Worm (Caenorhabditis elegans) whole organism, mixed stage, embryonic: ENCODE measurements around the gene str-200.

Experiments used
- ces-1 ChIP-seq: fragments of 150-350 bp; optimal IDR thresholded peaks from 2 replicates; lab custom pipeline; 2014; ENCODE audit warnings: missing biosample characterization, missing genetic modification reagents, missing genetic modification characterization
- elt-1 ChIP-seq: sonication (generic microtip); optimal IDR thresholded peaks from 2 replicates; lab custom pipeline; 2017; ENCODE audit warnings: missing genetic modification characterization, mild to moderate bottlenecking, missing compliant biosample characterization, antibody characterized with exemption, moderate library complexity, borderline replicate concordance; ENCODE audit not compliant: insufficient read depth
- elt-3 ChIP-seq: fragments of 150-350 bp; optimal IDR thresholded peaks from 2 replicates; lab custom pipeline; 2014; ENCODE audit warnings: missing biosample characterization, missing genetic modification characterization
- lin-13 ChIP-seq: fragments of 150-350 bp; optimal IDR thresholded peaks from 2 replicates; lab custom pipeline; 2014; ENCODE audit warnings: missing biosample characterization, missing genetic modification characterization
- mep-1 ChIP-seq: fragments of 150-350 bp; optimal IDR thresholded peaks from 2 replicates; lab custom pipeline; 2017; ENCODE audit warnings: missing biosample characterization, missing genetic modification reagents, missing genetic modification characterization, inconsistent platforms
- pha-4 ChIP-seq: fragments of 150-350 bp; optimal IDR thresholded peaks from 2 replicates; lab custom pipeline; 2018; ENCODE audit warnings: missing biosample characterization, missing genetic modification reagents, missing genetic modification characterization
- sptf-1 ChIP-seq: sonication (generic microtip); optimal IDR thresholded peaks from 2 replicates; lab custom pipeline; 2017; ENCODE audit warnings: mild to moderate bottlenecking, missing genetic modification characterization, moderate library complexity, missing compliant biosample characterization
- unc-39 ChIP-seq: fragments of 150-350 bp; optimal IDR thresholded peaks from 2 replicates; lab custom pipeline; 2014; ENCODE audit warnings: missing biosample characterization, missing genetic modification characterization
- unc-62 ChIP-seq: fragments of 150-350 bp; optimal IDR thresholded peaks from 2 replicates; lab custom pipeline; 2014; ENCODE audit warnings: missing biosample characterization, missing genetic modification reagents, missing genetic modification characterization
- ztf-11 ChIP-seq: fragments of 150-350 bp; optimal IDR thresholded peaks from 2 replicates; lab custom pipeline; 2014; ENCODE audit warnings: missing biosample characterization, missing genetic modification characterization

DNA sequence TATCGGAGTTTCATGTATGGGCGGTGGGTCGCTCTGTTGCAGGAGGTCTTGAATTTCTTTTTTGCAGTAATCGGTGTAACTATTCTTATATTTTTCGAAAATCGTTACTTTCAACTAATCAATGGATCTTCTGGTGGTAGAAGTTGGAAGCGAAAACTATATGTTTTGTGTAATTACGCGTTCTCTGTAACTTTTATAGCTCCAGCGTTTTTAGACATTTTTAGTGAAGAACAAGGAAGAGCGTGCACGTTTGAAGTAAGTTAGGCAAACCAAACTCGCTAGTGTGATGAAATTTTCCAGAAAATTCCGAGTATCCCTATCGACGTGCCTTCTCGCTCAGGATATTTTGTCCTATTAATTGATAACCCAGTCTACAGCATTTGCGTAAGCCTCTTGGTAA is 18.6 kb downstream of the str-200 start, which contains the start of gene srh-154:
- TF ChIP-seq elt-1 (tag; lab: Kevin White, UChicago) (no peak), unc-62 (GFP tag; lab: Kevin White, UChicago) (no peak), elt-3 (tag; lab: Kevin White, UChicago) (no peak), pha-4 (tag; lab: Kevin White, UChicago) (no peak), sptf-1 (no peak), ztf-11 (tag; lab: Kevin White, UChicago) (no peak), mep-1 (tag; lab: Kevin White, UChicago) (no peak), lin-13 (no peak), unc-39 (tag; lab: Kevin White, UChicago) (no peak), ces-1 (GFP tag; lab: Kevin White, UChicago) (no peak)
